In genomic region chr3L:17995203-17996143, dm6 we compare ENCODE assay signal across 1 fruit fly cellular context.
TF ChIP-seq lines count a peak whose summit lies in the region.

No protein-coding gene starts in this region.

TF ChIP-seq in whole organism, embryonic, 481 proteins besides CTCF, POLR2A, EP300 and RAD21 (continued from another document):
- no peak for TF ChIP-seq Xrp1 (GFP tag; IDR thresholded peaks at IDR 0.05; lab: Robert Waterston, UW)
- peak in 1 of 3 experiments; percentile 55 for TF ChIP-seq Stat92E (GFP tag; optimal IDR thresholded peaks at IDR 0.05; lab: Kevin White, UChicago)
- no peak for TF ChIP-seq CG7271 (tag; optimal IDR thresholded peaks at IDR 0.05; lab: Kevin White, UChicago)
- peak; percentile 65 for TF ChIP-seq exex (tag; optimal IDR thresholded peaks at IDR 0.05; lab: Kevin White, UChicago)
- TF ChIP-seq CG10366 (GFP tag; IDR thresholded peaks at IDR 0.05; lab: Robert Waterston, UW): no peak
- peak; percentile 80 for TF ChIP-seq cwo (GFP tag; optimal IDR thresholded peaks at IDR 0.05; lab: Kevin White, UChicago)
- TF ChIP-seq GATAe (GFP tag; conservative IDR thresholded peaks at IDR 0.05; lab: Robert Waterston, UW): peak; percentile 65
- peak; percentile 1 for TF ChIP-seq kay (GFP tag; optimal IDR thresholded peaks at IDR 0.05; lab: Kevin White, UChicago)
- peak; percentile 38; the same call in 1 of the 2 replicates for TF ChIP-seq vvl (GFP tag; IDR thresholded peaks at IDR 0.05; lab: Robert Waterston, UW)
